Fruit fly (Drosophila melanogaster) whole organism, embryonic: Measurements from ENCODE around the gene H15.

ENCODE experiments used
- Ada2b ChIP-seq: fragments of 200-800 bp; sonication (Bioruptor generic); IDR thresholded peaks from 2 replicates; pipeline ENCODE4 v1.3.6; 2022; ENCODE audit warnings: missing biosample characterization, missing genetic modification characterization
- Awh ChIP-seq: fragments of 200-800 bp; sonication (Bioruptor generic); IDR thresholded peaks from 2 replicates; pipeline ENCODE4, ENCODE4 v1.3.6; 2022; ENCODE audit warnings: missing biosample characterization, missing genetic modification characterization
- CG11247 ChIP-seq: fragments of 200-800 bp; sonication (Bioruptor generic); IDR thresholded peaks from 2 replicates; pipeline ENCODE4 v1.3.6; 2022; ENCODE audit warnings: missing biosample characterization, missing genetic modification characterization
- CG11560 ChIP-seq: fragments of 200-800 bp; sonication (Bioruptor generic); IDR thresholded peaks from 3 replicates; pipeline ENCODE4 v1.3.6; 2022; ENCODE audit warnings: missing biosample characterization, missing genetic modification characterization
- CG12071 ChIP-seq: fragments of 200-800 bp; sonication (Bioruptor generic); optimal IDR thresholded peaks from 3 replicates; lab custom pipeline; 2018; ENCODE audit warnings: missing biosample characterization, mild to moderate bottlenecking, missing genetic modification characterization
- CG13296 ChIP-seq: fragments of 200-800 bp; sonication (Bioruptor generic); optimal IDR thresholded peaks from 3 replicates; lab custom pipeline; 2018; ENCODE audit warnings: missing biosample characterization, mild to moderate bottlenecking, missing genetic modification characterization
- CG14860 ChIP-seq: fragments of 200-800 bp; sonication (Bioruptor generic); IDR thresholded peaks from 3 replicates; pipeline ENCODE4 v1.3.6; 2022; ENCODE audit warnings: missing biosample characterization, missing genetic modification characterization; ENCODE audit not compliant: partially characterized antibody
- CG1529 ChIP-seq: fragments of 200-800 bp; sonication (Bioruptor generic); optimal IDR thresholded peaks from 3 replicates; lab custom pipeline; 2018; ENCODE audit warnings: missing biosample characterization, missing genetic modification characterization
- CG1603 ChIP-seq: fragments of 200-800 bp; sonication (Bioruptor generic); optimal IDR thresholded peaks from 2 replicates; lab custom pipeline; 2019; ENCODE audit warnings: missing biosample characterization, mild to moderate bottlenecking, missing genetic modification characterization, moderate library complexity
- CG17328 ChIP-seq: fragments of 200-800 bp; sonication (Bioruptor generic); IDR thresholded peaks from 2 replicates; pipeline ENCODE4 v1.3.6; 2022; ENCODE audit warnings: missing biosample characterization, missing genetic modification characterization
- CG17568 ChIP-seq: fragments of 200-800 bp; sonication (Bioruptor generic); optimal IDR thresholded peaks from 2 replicates; lab custom pipeline; 2018; ENCODE audit warnings: missing biosample characterization, mild to moderate bottlenecking, missing genetic modification characterization, moderate library complexity
- CG17912 ChIP-seq: fragments of 200-800 bp; sonication (Bioruptor generic); optimal IDR thresholded peaks from 2 replicates; lab custom pipeline; 2018; ENCODE audit warnings: missing biosample characterization, mild to moderate bottlenecking, missing genetic modification characterization
- CG1792 ChIP-seq: fragments of 200-800 bp; sonication (Bioruptor generic); optimal IDR thresholded peaks from 2 replicates; lab custom pipeline; 2016; ENCODE audit warnings: missing biosample characterization, missing genetic modification characterization
- CG18599 ChIP-seq: fragments of 200-800 bp; sonication (Bioruptor generic); optimal IDR thresholded peaks from 3 replicates; lab custom pipeline; 2017; ENCODE audit warnings: missing biosample characterization, missing genetic modification characterization, mild to moderate bottlenecking, moderate library complexity, missing genetic modification reagents
- CG18619 ChIP-seq: fragments of 200-800 bp; sonication (Bioruptor generic); optimal IDR thresholded peaks from 3 replicates; lab custom pipeline; 2017; ENCODE audit warnings: missing biosample characterization, mild to moderate bottlenecking, missing genetic modification characterization
- CG30403 ChIP-seq: fragments of 200-800 bp; sonication (Bioruptor generic); optimal IDR thresholded peaks from 3 replicates; lab custom pipeline; 2016; ENCODE audit warnings: missing biosample characterization, missing genetic modification characterization
- CG4854 ChIP-seq: fragments of 200-800 bp; sonication (Bioruptor generic); optimal IDR thresholded peaks from 2 replicates; lab custom pipeline; 2016; ENCODE audit warnings: missing biosample characterization, missing genetic modification characterization, inconsistent platforms
- CG5953 ChIP-seq: fragments of 200-800 bp; sonication (Bioruptor generic); IDR thresholded peaks from 2 replicates; pipeline ENCODE4 v1.3.6; 2022; ENCODE audit warnings: missing biosample characterization, missing genetic modification characterization
- CG6854 ChIP-seq: fragments of 200-800 bp; sonication (Bioruptor generic); optimal IDR thresholded peaks from 3 replicates; lab custom pipeline; 2017; ENCODE audit warnings: missing biosample characterization, mild to moderate bottlenecking, missing genetic modification characterization
- CG7963 ChIP-seq: fragments of 200-800 bp; sonication (Bioruptor generic); IDR thresholded peaks from 3 replicates; pipeline ENCODE4 v1.3.6; 2022; ENCODE audit warnings: missing biosample characterization, missing genetic modification characterization; ENCODE audit not compliant: partially characterized antibody
- CG9215 ChIP-seq: fragments of 200-800 bp; sonication (Bioruptor generic); IDR thresholded peaks from 2 replicates; pipeline ENCODE4 v1.3.6; 2022; ENCODE audit warnings: missing biosample characterization, missing genetic modification characterization
- CG9817 ChIP-seq: fragments of 200-800 bp; sonication (Bioruptor generic); optimal IDR thresholded peaks from 2 replicates; lab custom pipeline; 2018; ENCODE audit warnings: missing biosample characterization, mild to moderate bottlenecking, missing genetic modification characterization, moderate library complexity
- E2f1 ChIP-seq: fragments of 200-800 bp; sonication (Bioruptor generic); IDR thresholded peaks from 2 replicates; pipeline ENCODE4 v1.3.6; 2022; ENCODE audit warnings: missing biosample characterization, missing genetic modification characterization
- Hmr ChIP-seq: fragments of 200-800 bp; sonication (Bioruptor generic); optimal IDR thresholded peaks from 3 replicates; lab custom pipeline; 2017; ENCODE audit warnings: mild to moderate bottlenecking, missing biosample characterization, missing genetic modification reagents, missing genetic modification characterization
- Hmx ChIP-seq: fragments of 200-800 bp; sonication (Bioruptor generic); optimal IDR thresholded peaks from 2 replicates; lab custom pipeline; 2016; ENCODE audit warnings: missing biosample characterization, missing genetic modification characterization
- NC2β ChIP-seq: fragments of 200-800 bp; sonication (Bioruptor generic); optimal IDR thresholded peaks from 2 replicates; lab custom pipeline; 2016; ENCODE audit warnings: missing biosample characterization, missing genetic modification characterization
- Nf-YB ChIP-seq: fragments of 200-800 bp; sonication (Bioruptor generic); optimal IDR thresholded peaks from 3 replicates; lab custom pipeline; 2019; ENCODE audit warnings: missing biosample characterization, mild to moderate bottlenecking, missing genetic modification characterization, moderate library complexity
- Oaz ChIP-seq: fragments of 200-800 bp; sonication (Bioruptor generic); IDR thresholded peaks from 2 replicates; pipeline ENCODE4 v1.3.6; 2022; ENCODE audit warnings: missing biosample characterization, missing genetic modification characterization
- Optix ChIP-seq: fragments of 200-800 bp; sonication (Bioruptor generic); IDR thresholded peaks from 3 replicates; pipeline ENCODE4 v1.3.6; 2022; ENCODE audit warnings: missing biosample characterization, missing genetic modification characterization
- Ssrp ChIP-seq: fragments of 200-800 bp; sonication (Bioruptor generic); optimal IDR thresholded peaks from 2 replicates; lab custom pipeline; 2018; ENCODE audit warnings: missing biosample characterization, mild to moderate bottlenecking, missing genetic modification characterization, moderate library complexity
- Taf1 ChIP-seq: fragments of 200-800 bp; sonication (Bioruptor generic); IDR thresholded peaks from 2 replicates; pipeline ENCODE4 v1.3.6; 2022; ENCODE audit warnings: missing biosample characterization, missing genetic modification characterization
- Trl ChIP-seq, 3 experiments: fragments of >200 bp in 2 of 3; fragments of 200-800 bp in 1 of 3; sonication (Bioruptor generic) in 1 of 3; optimal IDR thresholded peaks; 2 replicates in 1 of 3; 3 replicates in 2 of 3; lab custom pipeline; 2016 to 2017; ENCODE audit warnings: missing biosample characterization in 1 of 3, missing genetic modification characterization in 1 of 3
- Vsx1 ChIP-seq: fragments of 200-800 bp; sonication (Bioruptor generic); optimal IDR thresholded peaks from 2 replicates; lab custom pipeline; 2017; ENCODE audit warnings: missing biosample characterization, mild to moderate bottlenecking, missing genetic modification characterization, missing genetic modification reagents
- abd-A ChIP-seq: fragments of 200-800 bp; sonication (Bioruptor generic); optimal IDR thresholded peaks from 3 replicates; lab custom pipeline; 2019; ENCODE audit warnings: missing biosample characterization, mild to moderate bottlenecking, missing genetic modification characterization, moderate library complexity
- bab2 ChIP-seq: fragments of 200-800 bp; sonication (Bioruptor generic); optimal IDR thresholded peaks from 2 replicates; lab custom pipeline; 2016; ENCODE audit warnings: missing biosample characterization, missing genetic modification characterization
- da ChIP-seq: fragments of 200-800 bp; sonication (Bioruptor generic); optimal IDR thresholded peaks from 2 replicates; lab custom pipeline; 2016; ENCODE audit warnings: missing biosample characterization, missing genetic modification characterization
- dmrt99B ChIP-seq: fragments of 200-800 bp; sonication (Bioruptor generic); optimal IDR thresholded peaks from 2 replicates; lab custom pipeline; 2018; ENCODE audit warnings: missing biosample characterization, mild to moderate bottlenecking, missing genetic modification characterization, moderate library complexity
- fd96Cb ChIP-seq: fragments of 200-800 bp; sonication (Bioruptor generic); optimal IDR thresholded peaks from 2 replicates; lab custom pipeline; 2018; ENCODE audit warnings: missing biosample characterization, mild to moderate bottlenecking, missing genetic modification characterization, moderate library complexity
- gsb-n ChIP-seq: fragments of 200-800 bp; sonication (Bioruptor generic); optimal IDR thresholded peaks from 3 replicates; lab custom pipeline; 2018; ENCODE audit warnings: missing biosample characterization, mild to moderate bottlenecking, missing genetic modification characterization
- hbn ChIP-seq: fragments of 200-800 bp; sonication (Bioruptor generic); IDR thresholded peaks from 2 replicates; pipeline ENCODE4 v1.3.6; 2022; ENCODE audit warnings: missing biosample characterization, missing genetic modification characterization; ENCODE audit not compliant: partially characterized antibody
- her ChIP-seq: fragments of 200-800 bp; sonication (Bioruptor generic); optimal IDR thresholded peaks from 2 replicates; lab custom pipeline; 2016; ENCODE audit warnings: missing biosample characterization, missing genetic modification characterization
- p53 ChIP-seq: fragments of 200-800 bp; sonication (Bioruptor generic); optimal IDR thresholded peaks from 2 replicates; lab custom pipeline; 2016; ENCODE audit warnings: missing biosample characterization, missing genetic modification characterization
- phol ChIP-seq: fragments of 200-800 bp; sonication (Bioruptor generic); optimal IDR thresholded peaks from 3 replicates; lab custom pipeline; 2018; ENCODE audit warnings: missing biosample characterization, mild to moderate bottlenecking, missing genetic modification characterization, moderate library complexity
- prd ChIP-seq, 3 experiments: fragments of >200 bp in 2 of 3; fragments of 200-800 bp in 1 of 3; sonication (Bioruptor generic) in 1 of 3; optimal IDR thresholded peaks in 2 of 3; IDR thresholded peaks in 1 of 3; 2 replicates in 2 of 3; 3 replicates in 1 of 3; pipeline versions ENCODE4 v1.3.6 to Lab custom; 2017 to 2022; ENCODE audit warnings: missing biosample characterization in 1 of 3, missing genetic modification characterization in 1 of 3
- repo ChIP-seq: fragments of 200-800 bp; sonication (Bioruptor generic); optimal IDR thresholded peaks from 2 replicates; lab custom pipeline; 2016; ENCODE audit warnings: missing biosample characterization, missing genetic modification characterization
- ro ChIP-seq: fragments of 200-800 bp; sonication (Bioruptor generic); IDR thresholded peaks from 2 replicates; pipeline ENCODE4 v1.3.6; 2022; ENCODE audit warnings: missing biosample characterization, missing genetic modification characterization
- sima ChIP-seq: fragments of 200-800 bp; sonication (Bioruptor generic); optimal IDR thresholded peaks from 2 replicates; lab custom pipeline; 2016; ENCODE audit warnings: missing biosample characterization, missing genetic modification characterization
- sisA ChIP-seq: fragments of 200-800 bp; sonication (Bioruptor generic); IDR thresholded peaks from 2 replicates; pipeline ENCODE4 v1.3.6; 2022; ENCODE audit warnings: missing biosample characterization, missing genetic modification characterization
- sug ChIP-seq: fragments of 200-800 bp; optimal IDR thresholded peaks from 2 replicates; lab custom pipeline; 2019; ENCODE audit warnings: missing biosample characterization, mild to moderate bottlenecking, missing genetic modification characterization, moderate library complexity
- zf30C ChIP-seq: fragments of 200-800 bp; sonication (Bioruptor generic); optimal IDR thresholded peaks from 3 replicates; lab custom pipeline; 2018; ENCODE audit warnings: missing biosample characterization, mild to moderate bottlenecking, missing genetic modification characterization
- zfh2 ChIP-seq: fragments of 200-800 bp; sonication (Bioruptor generic); optimal IDR thresholded peaks from 2 replicates; lab custom pipeline; 2016; ENCODE audit warnings: missing biosample characterization, missing genetic modification characterization

The H15 gene

dm6 chr2L:5365841-5366240 lies 38.2 kb upstream of the H15 start (continued):
- TF ChIP-seq CG11560 (tag; lab: Robert Waterston, UW) (no peak), gsb-n (tag; lab: Kevin White, UChicago) (peak; percentile 6), CG4854 (GFP tag; lab: Kevin White, UChicago) (no peak), CG1792 (GFP tag; lab: Kevin White, UChicago) (no peak), CG6854 (GFP tag; lab: Kevin White, UChicago) (no peak), NC2β (no peak), abd-A (no peak), sima (GFP tag; lab: Kevin White, UChicago) (no peak), Hmr (GFP tag; lab: Kevin White, UChicago) (peak; percentile 9), Trl (optimal IDR thresholded peaks at IDR 0.05; lab: Kevin White, UChicago) (no peak), Trl (GFP tag; optimal IDR thresholded peaks at IDR 0.05; lab: Kevin White, UChicago) (no peak), zf30C (no peak), da (no peak), CG1529 (GFP tag; lab: Kevin White, UChicago) (no peak), bab2 (GFP tag; lab: Kevin White, UChicago) (no peak), CG14860 (GFP tag; lab: Robert Waterston, UW) (no peak), CG11247 (GFP tag; lab: Robert Waterston, UW) (no peak), Vsx1 (no peak), CG18619 (GFP tag; lab: Kevin White, UChicago) (no peak), Ada2b (GFP tag; lab: Robert Waterston, UW) (no peak), Optix (GFP tag; lab: Robert Waterston, UW) (no peak), E2f1 (GFP tag; lab: Robert Waterston, UW) (no peak), CG12071 (no peak), CG1603 (tag; lab: Kevin White, UChicago) (no peak), Ssrp (tag; lab: Kevin White, UChicago) (peak; percentile 8), CG7963 (no peak), CG9215 (GFP tag; lab: Robert Waterston, UW) (no peak), ro (GFP tag; lab: Robert Waterston, UW) (no peak), hbn (GFP tag; lab: Robert Waterston, UW) (no peak), Taf1 (GFP tag; lab: Robert Waterston, UW) (no peak), her (GFP tag; lab: Kevin White, UChicago) (no peak), sisA (GFP tag; lab: Robert Waterston, UW) (no peak), CG17568 (no peak), CG9817 (peak; percentile 33), Awh (no peak), prd (optimal IDR thresholded peaks at IDR 0.05; lab: Kevin White, UChicago) (no peak), prd (GFP tag; IDR thresholded peaks at IDR 0.05; lab: Robert Waterston, UW) (peak; percentile 19; the same call in 1 of the 3 replicates), Nf-YB (GFP tag; lab: Kevin White, UChicago) (no peak), zfh2 (GFP tag; lab: Kevin White, UChicago) (no peak), sug (no peak), dmrt99B (tag; lab: Kevin White, UChicago) (peak; percentile 26), CG18599 (GFP tag; lab: Kevin White, UChicago) (no peak), CG17912 (GFP tag; lab: Kevin White, UChicago) (no peak), phol (tag; lab: Kevin White, UChicago) (peak; percentile 24), CG30403 (GFP tag; lab: Kevin White, UChicago) (peak; percentile 42), fd96Cb (no peak), CG5953 (GFP tag; lab: Robert Waterston, UW) (no peak), repo (GFP tag; lab: Kevin White, UChicago) (no peak), p53 (GFP tag; lab: Kevin White, UChicago) (no peak), Oaz (GFP tag; lab: Robert Waterston, UW) (no peak), CG13296 (no peak), Hmx (GFP tag; lab: Kevin White, UChicago) (no peak), CG17328 (GFP tag; lab: Robert Waterston, UW) (no peak)
